Worm (Caenorhabditis elegans) whole organism, L2 larva: ENCODE measurements around the gene Y43C5A.7.

Experiments
- C34F6.9 ChIP-seq: fragments of 150-350 bp; optimal IDR thresholded peaks from 2 replicates; lab custom pipeline; 2014; ENCODE audit warnings: missing biosample characterization, missing genetic modification characterization
- F13H6.1 ChIP-seq: sonication (generic microtip); optimal IDR thresholded peaks from 2 replicates; lab custom pipeline; 2016; ENCODE audit warnings: missing genetic modification characterization, missing compliant biosample characterization
- Y55F3AM.14 ChIP-seq: fragments of 200-800 bp; sonication (Bioruptor generic); optimal IDR thresholded peaks from 2 replicates; lab custom pipeline; 2018; ENCODE audit warnings: mild to moderate bottlenecking, missing genetic modification characterization, missing compliant biosample characterization
- alr-1 ChIP-seq: fragments of 150-350 bp; optimal IDR thresholded peaks from 2 replicates; lab custom pipeline; 2014; ENCODE audit warnings: missing biosample characterization, missing genetic modification characterization
- ama-1 ChIP-seq: fragments of 150-350 bp; optimal IDR thresholded peaks from 2 replicates; lab custom pipeline; 2018; ENCODE audit warnings: inconsistent platforms
- ceh-82 ChIP-seq: fragments of 150-350 bp; optimal IDR thresholded peaks from 2 replicates; lab custom pipeline; 2014; ENCODE audit warnings: missing biosample characterization, missing genetic modification characterization
- crh-2 ChIP-seq: sonication (generic microtip); optimal IDR thresholded peaks from 2 replicates; lab custom pipeline; 2017; ENCODE audit warnings: missing biosample characterization, missing genetic modification characterization
- dmd-4 ChIP-seq: sonication (generic microtip); optimal IDR thresholded peaks from 2 replicates; lab custom pipeline; 2017; ENCODE audit warnings: missing biosample characterization, missing genetic modification characterization
- elt-1 ChIP-seq: fragments of 150-350 bp; optimal IDR thresholded peaks from 2 replicates; lab custom pipeline; 2014; ENCODE audit warnings: missing biosample characterization, missing genetic modification characterization
- elt-3 ChIP-seq: sonication (generic microtip); optimal IDR thresholded peaks from 2 replicates; lab custom pipeline; 2017; ENCODE audit warnings: missing biosample characterization, missing genetic modification characterization
- fos-1 ChIP-seq: fragments of 150-350 bp; optimal IDR thresholded peaks from 2 replicates; lab custom pipeline; 2014; ENCODE audit warnings: missing biosample characterization, missing genetic modification characterization
- gmeb-1 ChIP-seq: fragments of 150-350 bp; optimal IDR thresholded peaks from 2 replicates; lab custom pipeline; 2014; ENCODE audit warnings: missing biosample characterization, missing genetic modification characterization
- lin-11 ChIP-seq: fragments of 150-350 bp; sonication (generic microtip); optimal IDR thresholded peaks from 2 replicates; lab custom pipeline; 2014; ENCODE audit warnings: missing biosample characterization, missing genetic modification characterization, inconsistent platforms, mixed read lengths
- lin-13 ChIP-seq: fragments of 150-350 bp; optimal IDR thresholded peaks from 2 replicates; lab custom pipeline; 2014; ENCODE audit warnings: missing biosample characterization, missing genetic modification reagents, missing genetic modification characterization
- lin-39 ChIP-seq: fragments of 150-350 bp; optimal IDR thresholded peaks from 2 replicates; lab custom pipeline; 2014; ENCODE audit warnings: missing biosample characterization, missing genetic modification reagents, missing genetic modification characterization
- lsy-2 ChIP-seq, 2 experiments: fragments of 150-350 bp in 1 of 2; sonication (generic microtip) in 1 of 2; optimal IDR thresholded peaks; 2 replicates each; lab custom pipeline; 2014 to 2017; ENCODE audit warnings: missing biosample characterization in 2 of 2, missing genetic modification characterization in 2 of 2
- mbf-1 ChIP-seq: sonication (generic microtip); optimal IDR thresholded peaks from 2 replicates; lab custom pipeline; 2017; ENCODE audit warnings: missing biosample characterization, missing genetic modification characterization
- mdl-1 ChIP-seq, 2 experiments: fragments of 150-350 bp in 1 of 2; sonication (generic microtip) in 1 of 2; optimal IDR thresholded peaks; 2 replicates each; lab custom pipeline; 2017; ENCODE audit warnings: missing biosample characterization in 2 of 2, missing genetic modification characterization in 2 of 2
- nhr-10 ChIP-seq: sonication (generic microtip); optimal IDR thresholded peaks from 2 replicates; lab custom pipeline; 2017; ENCODE audit warnings: missing biosample characterization, missing genetic modification characterization
- nhr-12 ChIP-seq: fragments of 150-350 bp; optimal IDR thresholded peaks from 2 replicates; lab custom pipeline; 2014; ENCODE audit warnings: missing biosample characterization, missing genetic modification characterization
- nhr-129 ChIP-seq: fragments of 150-350 bp; optimal IDR thresholded peaks from 2 replicates; lab custom pipeline; 2014; ENCODE audit warnings: missing biosample characterization, missing genetic modification characterization
- nhr-21 ChIP-seq: fragments of 150-350 bp; optimal IDR thresholded peaks from 2 replicates; lab custom pipeline; 2014; ENCODE audit warnings: missing biosample characterization, missing genetic modification characterization
- nhr-23 ChIP-seq: fragments of 150-350 bp; optimal IDR thresholded peaks from 2 replicates; lab custom pipeline; 2014; ENCODE audit warnings: missing biosample characterization, missing genetic modification reagents, missing genetic modification characterization
- nhr-25 ChIP-seq: fragments of 150-350 bp; sonication (generic microtip); optimal IDR thresholded peaks from 3 replicates; lab custom pipeline; 2014; ENCODE audit warnings: missing biosample characterization, missing genetic modification characterization
- nhr-6 ChIP-seq: fragments of 150-350 bp; optimal IDR thresholded peaks from 2 replicates; lab custom pipeline; 2014; ENCODE audit warnings: missing biosample characterization, missing genetic modification characterization
- sma-9 ChIP-seq, 2 experiments: fragments of 150-350 bp in 1 of 2; sonication (generic microtip) in 1 of 2; optimal IDR thresholded peaks; 2 replicates each; lab custom pipeline; 2014 to 2016; ENCODE audit warnings: missing genetic modification characterization in 2 of 2, mild to moderate bottlenecking in 1 of 2, missing biosample characterization in 1 of 2, missing compliant biosample characterization in 1 of 2, missing genetic modification reagents in 1 of 2, moderate library complexity in 1 of 2
- snpc-4 ChIP-seq: fragments of 150-350 bp; optimal IDR thresholded peaks from 2 replicates; lab custom pipeline; 2014; ENCODE audit warnings: missing biosample characterization, missing genetic modification characterization
- unc-39 ChIP-seq: fragments of 150-350 bp; optimal IDR thresholded peaks from 2 replicates; lab custom pipeline; 2014; ENCODE audit warnings: missing biosample characterization, missing genetic modification characterization
- unc-55 ChIP-seq: fragments of 150-350 bp; sonication (generic microtip); optimal IDR thresholded peaks from 3 replicates; lab custom pipeline; 2014; ENCODE audit warnings: missing biosample characterization, missing genetic modification reagents, missing genetic modification characterization
- zag-1 ChIP-seq: fragments of 150-350 bp; optimal IDR thresholded peaks from 2 replicates; lab custom pipeline; 2014; ENCODE audit warnings: missing biosample characterization, missing genetic modification characterization
- ztf-11 ChIP-seq: sonication (generic microtip); optimal IDR thresholded peaks from 2 replicates; lab custom pipeline; 2017; ENCODE audit warnings: missing biosample characterization, missing genetic modification characterization

Gene Y43C5A.7

ce11 chrIV:10281482-10281881 lies 4.4 kb downstream of the Y43C5A.7 start, which contains the start of gene thk-1:
Gene thk-1, minus strand, starts transcription at chrIV:10281582.
- TF ChIP-seq fos-1 (tag; lab: Kevin White, UChicago): peak; percentile 47
- TF ChIP-seq dmd-4: no peak
- TF ChIP-seq elt-1 (tag; lab: Kevin White, UChicago): no peak

ce11 chrIV:10284194-10284910 lies 7.3 kb downstream of the Y43C5A.7 start, which contains the start of gene rad-51:
Gene rad-51, minus strand, starts transcription at chrIV:10284244.
- TF ChIP-seq alr-1 (tag; lab: Kevin White, UChicago) (no peak), F13H6.1 (tag; lab: Kevin White, UChicago) (no peak), unc-55 (GFP tag; lab: Kevin White, UChicago) (peak; percentile 52), C34F6.9 (peak; percentile 75), nhr-12 (tag; lab: Kevin White, UChicago) (no peak), crh-2 (tag; lab: Kevin White, UChicago) (peak; percentile 92), nhr-21 (tag; lab: Kevin White, UChicago) (peak; percentile 17), nhr-10 (no peak), sma-9 (GFP tag; optimal IDR thresholded peaks at IDR 0.05; lab: Kevin White, UChicago) (peak; percentile 9), sma-9 (tag; optimal IDR thresholded peaks at IDR 0.05; lab: Kevin White, UChicago) (no peak), nhr-25 (tag; lab: Kevin White, UChicago) (peak; percentile 29), lin-13 (GFP tag; lab: Kevin White, UChicago) (peak; percentile 53), Y55F3AM.14 (GFP tag; lab: Kevin White, UChicago) (no peak), gmeb-1 (tag; lab: Kevin White, UChicago) (peak; percentile 74), mdl-1 (tag; optimal IDR thresholded peaks at IDR 0.05; lab: Kevin White, UChicago) (peak in 1 of 2 experiments; percentile 43), zag-1 (tag; lab: Kevin White, UChicago) (peak; percentile 41), lin-11 (peak; percentile 46), lsy-2 (tag; optimal IDR thresholded peaks at IDR 0.05; lab: Kevin White, UChicago) (peak in 1 of 2 experiments; percentile 59), ceh-82 (no peak), fos-1 (tag; lab: Kevin White, UChicago) (peak; percentile 65), unc-39 (tag; lab: Kevin White, UChicago) (no peak), nhr-129 (tag; lab: Kevin White, UChicago) (peak; percentile 80)
- TF ChIP-seq, all 48 proteins: peak for 14

- TF ChIP-seq lsy-2 (tag; optimal IDR thresholded peaks at IDR 0.05; lab: Kevin White, UChicago) (peak in 1 of 2 experiments; percentile 20), C34F6.9 (no peak)
These were observed 8.3 kb downstream of the Y43C5A.7 start for ce11 chrIV:10285328-10285727.

ce11 chrIV:10286655-10287054 lies 9.6 kb downstream of the Y43C5A.7 start, which contains the start of gene ebax-1:
Gene ebax-1, plus strand, starts transcription at chrIV:10286955.
- TF ChIP-seq C34F6.9 (no peak), nhr-21 (tag; lab: Kevin White, UChicago) (no peak), nhr-23 (tag; lab: Kevin White, UChicago) (no peak), crh-2 (tag; lab: Kevin White, UChicago) (no peak), snpc-4 (tag; lab: Kevin White, UChicago) (no peak), lin-13 (GFP tag; lab: Kevin White, UChicago) (no peak)

- no peak for TF ChIP-seq gmeb-1 (tag; lab: Kevin White, UChicago)
- TF ChIP-seq nhr-6: no peak
- no peak for TF ChIP-seq elt-3
- no peak for TF ChIP-seq F13H6.1 (tag; lab: Kevin White, UChicago)
- no peak for TF ChIP-seq mbf-1 (tag; lab: Kevin White, UChicago)
- no peak for TF ChIP-seq nhr-129 (tag; lab: Kevin White, UChicago)
- no peak for TF ChIP-seq ama-1 (lab: Kevin White, UChicago)
- TF ChIP-seq C34F6.9: no peak
- TF ChIP-seq fos-1 (tag; lab: Kevin White, UChicago): no peak
- TF ChIP-seq ztf-11 (tag; lab: Kevin White, UChicago): no peak
- no peak for TF ChIP-seq lin-39 (tag; lab: Kevin White, UChicago)
These were observed 11.5 kb downstream of the Y43C5A.7 start for ce11 chrIV:10288575-10288974.
